Worm (Caenorhabditis elegans): ENCODE results near the gene C53A3.4.
A peak's percentile ranks its signal among the peaks of the same experiment; 100 is the strongest.

ce11 chrV:5790497-5791280 lies 32.0 kb upstream of the C53A3.4 start, which contains the start of the genes nhr-142 and F44E7.9:
- no peak for TF ChIP-seq nhr-23 (tag; optimal IDR thresholded peaks at IDR 0.05)
- peak; percentile 64 for TF ChIP-seq sem-4 (tag; optimal IDR thresholded peaks at IDR 0.05)
- no peak for TF ChIP-seq lin-39 (tag; optimal IDR thresholded peaks at IDR 0.05)
- TF ChIP-seq ztf-11 (tag; optimal IDR thresholded peaks at IDR 0.05), result peak; percentile 16
- TF ChIP-seq F13H6.1 (tag; optimal IDR thresholded peaks at IDR 0.05), result peak; percentile 85
- TF ChIP-seq ama-1 (optimal IDR thresholded peaks at IDR 0.05), result no peak
- TF ChIP-seq nhr-10 (tag; optimal IDR thresholded peaks at IDR 0.05), result no peak
- no peak for TF ChIP-seq unc-39 (tag; optimal IDR thresholded peaks at IDR 0.05)
- no peak for TF ChIP-seq nhr-11 (tag; optimal IDR thresholded peaks at IDR 0.05)

Data from whole organism, L2 larva.